Worm (Caenorhabditis elegans) whole organism, L2 larva: ENCODE data around the gene djr-1.2.

Experiments used
- C34F6.9 ChIP-seq: fragments of 150-350 bp; optimal IDR thresholded peaks from 2 replicates; lab custom pipeline; 2014; ENCODE audit warnings: missing biosample characterization, missing genetic modification characterization
- F13H6.1 ChIP-seq: sonication (generic microtip); optimal IDR thresholded peaks from 2 replicates; lab custom pipeline; 2016; ENCODE audit warnings: missing genetic modification characterization, missing compliant biosample characterization
- ZK546.5 ChIP-seq: sonication (generic microtip); optimal IDR thresholded peaks from 2 replicates; lab custom pipeline; 2017; ENCODE audit warnings: missing biosample characterization, missing genetic modification characterization
- aly-2 ChIP-seq: fragments of 150-350 bp; optimal IDR thresholded peaks from 2 replicates; lab custom pipeline; 2014; ENCODE audit warnings: missing biosample characterization, missing genetic modification characterization
- ama-1 ChIP-seq: fragments of 150-350 bp; optimal IDR thresholded peaks from 2 replicates; lab custom pipeline; 2018; ENCODE audit warnings: inconsistent platforms
- blmp-1 ChIP-seq: sonication (generic microtip); optimal IDR thresholded peaks from 2 replicates; lab custom pipeline; 2017; ENCODE audit warnings: missing genetic modification characterization, mild to moderate bottlenecking, missing compliant biosample characterization, antibody characterized with exemption, moderate library complexity; ENCODE audit not compliant: insufficient read depth
- ceh-82 ChIP-seq: fragments of 150-350 bp; optimal IDR thresholded peaks from 2 replicates; lab custom pipeline; 2014; ENCODE audit warnings: missing biosample characterization, missing genetic modification characterization
- crh-2 ChIP-seq: sonication (generic microtip); optimal IDR thresholded peaks from 2 replicates; lab custom pipeline; 2017; ENCODE audit warnings: missing biosample characterization, missing genetic modification characterization
- dmd-4 ChIP-seq: sonication (generic microtip); optimal IDR thresholded peaks from 2 replicates; lab custom pipeline; 2017; ENCODE audit warnings: missing biosample characterization, missing genetic modification characterization
- elt-1 ChIP-seq: fragments of 150-350 bp; optimal IDR thresholded peaks from 2 replicates; lab custom pipeline; 2014; ENCODE audit warnings: missing biosample characterization, missing genetic modification characterization
- elt-3 ChIP-seq: sonication (generic microtip); optimal IDR thresholded peaks from 2 replicates; lab custom pipeline; 2017; ENCODE audit warnings: missing biosample characterization, missing genetic modification characterization
- fos-1 ChIP-seq: fragments of 150-350 bp; optimal IDR thresholded peaks from 2 replicates; lab custom pipeline; 2014; ENCODE audit warnings: missing biosample characterization, missing genetic modification characterization
- lin-11 ChIP-seq: fragments of 150-350 bp; sonication (generic microtip); optimal IDR thresholded peaks from 2 replicates; lab custom pipeline; 2014; ENCODE audit warnings: missing biosample characterization, missing genetic modification characterization, inconsistent platforms, mixed read lengths
- lin-13 ChIP-seq: fragments of 150-350 bp; optimal IDR thresholded peaks from 2 replicates; lab custom pipeline; 2014; ENCODE audit warnings: missing biosample characterization, missing genetic modification reagents, missing genetic modification characterization
- lin-39 ChIP-seq: fragments of 150-350 bp; optimal IDR thresholded peaks from 2 replicates; lab custom pipeline; 2014; ENCODE audit warnings: missing biosample characterization, missing genetic modification reagents, missing genetic modification characterization
- lsy-2 ChIP-seq, 2 experiments: fragments of 150-350 bp in 1 of 2; sonication (generic microtip) in 1 of 2; optimal IDR thresholded peaks; 2 replicates each; lab custom pipeline; 2014 to 2017; ENCODE audit warnings: missing biosample characterization in 2 of 2, missing genetic modification characterization in 2 of 2
- nhr-11 ChIP-seq: fragments of 150-350 bp; optimal IDR thresholded peaks from 2 replicates; lab custom pipeline; 2014; ENCODE audit warnings: missing biosample characterization, missing genetic modification characterization
- nhr-129 ChIP-seq: fragments of 150-350 bp; optimal IDR thresholded peaks from 2 replicates; lab custom pipeline; 2014; ENCODE audit warnings: missing biosample characterization, missing genetic modification characterization
- nhr-21 ChIP-seq: fragments of 150-350 bp; optimal IDR thresholded peaks from 2 replicates; lab custom pipeline; 2014; ENCODE audit warnings: missing biosample characterization, missing genetic modification characterization
- nhr-23 ChIP-seq: fragments of 150-350 bp; optimal IDR thresholded peaks from 2 replicates; lab custom pipeline; 2014; ENCODE audit warnings: missing biosample characterization, missing genetic modification reagents, missing genetic modification characterization
- sem-4 ChIP-seq: fragments of 150-350 bp; optimal IDR thresholded peaks from 2 replicates; lab custom pipeline; 2014; ENCODE audit warnings: missing biosample characterization, missing genetic modification reagents, missing genetic modification characterization
- skn-1 ChIP-seq: sonication (generic microtip); optimal IDR thresholded peaks from 2 replicates; lab custom pipeline; 2017; ENCODE audit warnings: missing biosample characterization, missing genetic modification characterization
- sma-9 ChIP-seq, 2 experiments: fragments of 150-350 bp in 1 of 2; sonication (generic microtip) in 1 of 2; optimal IDR thresholded peaks; 2 replicates each; lab custom pipeline; 2014 to 2016; ENCODE audit warnings: missing genetic modification characterization in 2 of 2, mild to moderate bottlenecking in 1 of 2, missing biosample characterization in 1 of 2, missing compliant biosample characterization in 1 of 2, missing genetic modification reagents in 1 of 2, moderate library complexity in 1 of 2
- unc-55 ChIP-seq: fragments of 150-350 bp; sonication (generic microtip); optimal IDR thresholded peaks from 3 replicates; lab custom pipeline; 2014; ENCODE audit warnings: missing biosample characterization, missing genetic modification reagents, missing genetic modification characterization
- unc-62 ChIP-seq: fragments of 150-350 bp; optimal IDR thresholded peaks from 2 replicates; lab custom pipeline; 2014; ENCODE audit warnings: missing biosample characterization, missing genetic modification reagents, missing genetic modification characterization
- ztf-1 ChIP-seq: fragments of 200-800 bp; sonication (Bioruptor generic); conservative IDR thresholded peaks from 2 replicates; pipeline ENCODE4 v1.3.6; 2022; ENCODE audit warnings: missing genetic modification characterization, missing compliant biosample characterization
- ztf-11 ChIP-seq: sonication (generic microtip); optimal IDR thresholded peaks from 2 replicates; lab custom pipeline; 2017; ENCODE audit warnings: missing biosample characterization, missing genetic modification characterization
- ztf-4 ChIP-seq: fragments of 150-350 bp; optimal IDR thresholded peaks from 2 replicates; lab custom pipeline; 2014; ENCODE audit warnings: missing biosample characterization, missing genetic modification characterization

The djr-1.2 gene

ce11 chrV:4046122-4046521 lies 8.8 kb downstream of the djr-1.2 start, which contains the start of gene phat-7:
Gene phat-7 (plus strand): TSS chrV:4046422.
- TF ChIP-seq crh-2, result no peak
- TF ChIP-seq skn-1 (tag; lab: Kevin White, UChicago), result no peak
- no peak for TF ChIP-seq ama-1 (lab: Kevin White, UChicago)
- no peak for TF ChIP-seq nhr-11 (tag; lab: Kevin White, UChicago)
- TF ChIP-seq lin-39 (tag; lab: Kevin White, UChicago), result no peak
- no peak for TF ChIP-seq fos-1 (tag; lab: Kevin White, UChicago)
- no peak for TF ChIP-seq ztf-4 (tag; lab: Kevin White, UChicago)
- TF ChIP-seq, all 48 proteins: peak for 0

- TF ChIP-seq ztf-4 (tag; lab: Kevin White, UChicago), result no peak
- TF ChIP-seq sma-9 (GFP tag; optimal IDR thresholded peaks at IDR 0.05; lab: Kevin White, UChicago), result no peak
- TF ChIP-seq sma-9 (tag; optimal IDR thresholded peaks at IDR 0.05; lab: Kevin White, UChicago), result no peak
- no peak for TF ChIP-seq ztf-1 (GFP tag; lab: Robert Waterston, UW)
- no peak for TF ChIP-seq ztf-11 (tag; lab: Kevin White, UChicago)
- TF ChIP-seq nhr-11 (tag; lab: Kevin White, UChicago), result no peak
Measured at ce11 chrV:4043632-4044031, 11.3 kb downstream of the djr-1.2 start, which contains the start of gene phat-3. Gene phat-3 (plus strand): TSS chrV:4043932.

- TF ChIP-seq unc-62 (GFP tag; lab: Kevin White, UChicago) (no peak), fos-1 (tag; lab: Kevin White, UChicago) (peak; percentile 2), nhr-129 (tag; lab: Kevin White, UChicago) (peak; percentile 100), ztf-4 (tag; lab: Kevin White, UChicago) (no peak), elt-3 (tag; lab: Kevin White, UChicago) (no peak), F13H6.1 (tag; lab: Kevin White, UChicago) (no peak), lin-13 (GFP tag; lab: Kevin White, UChicago) (no peak), unc-55 (GFP tag; lab: Kevin White, UChicago) (peak; percentile 35), lsy-2 (tag; optimal IDR thresholded peaks at IDR 0.05; lab: Kevin White, UChicago) (no peak), C34F6.9 (tag; lab: Kevin White, UChicago) (peak; percentile 24), aly-2 (tag; lab: Kevin White, UChicago) (no peak), ceh-82 (no peak)
Measured at ce11 chrV:4041853-4042424, 13.0 kb downstream of the djr-1.2 start, which contains the start of the genes C49G7.10 and irg-2. Gene C49G7.10 (minus strand): TSS chrV:4042021. Gene irg-2 (plus strand): TSS chrV:4042181.

ce11 chrV:4038557-4038956 lies 16.4 kb downstream of the djr-1.2 start:
- TF ChIP-seq ZK546.5 (tag; lab: Kevin White, UChicago) (no peak), nhr-129 (tag; lab: Kevin White, UChicago) (peak; percentile 69)
- TF ChIP-seq, all 48 proteins: peak for 1

- TF ChIP-seq F13H6.1 (tag; lab: Kevin White, UChicago) (no peak), dmd-4 (tag; lab: Kevin White, UChicago) (no peak), fos-1 (tag; lab: Kevin White, UChicago) (no peak), C34F6.9 (tag; lab: Kevin White, UChicago) (no peak), elt-3 (tag; lab: Kevin White, UChicago) (no peak), lin-11 (no peak), blmp-1 (tag; lab: Kevin White, UChicago) (no peak)
- TF ChIP-seq, all 48 proteins: peak for 0
Measured at ce11 chrV:4038110-4038509, 16.8 kb downstream of the djr-1.2 start, which contains the start of gene C49G7.12. Gene C49G7.12 (plus strand): TSS chrV:4038410.

- TF ChIP-seq nhr-21 (tag; lab: Kevin White, UChicago) (no peak), elt-1 (tag; lab: Kevin White, UChicago) (no peak), sem-4 (tag; lab: Kevin White, UChicago) (no peak), nhr-23 (tag; lab: Kevin White, UChicago) (no peak), unc-55 (GFP tag; lab: Kevin White, UChicago) (no peak), ztf-1 (GFP tag; lab: Robert Waterston, UW) (no peak)
Measured at ce11 chrV:4035811-4036210, 19.1 kb downstream of the djr-1.2 start, which contains the start of gene C49G7.13. Gene C49G7.13 (plus strand): TSS chrV:4036111.
